Worm (Caenorhabditis elegans) whole organism, early embryonic: ENCODE measurements around the gene sahd-1.

Experiments
- ama-1 ChIP-seq: fragments of 150-350 bp; optimal IDR thresholded peaks from 2 replicates; lab custom pipeline; 2014
- flt-1 ChIP-seq: fragments of 200-800 bp; sonication (Bioruptor generic); IDR thresholded peaks from 2 replicates; pipeline ENCODE4 v1.3.6; 2022; ENCODE audit warnings: missing genetic modification characterization, missing compliant biosample characterization
- sea-1 ChIP-seq: fragments of 200-800 bp; sonication (Bioruptor generic); conservative IDR thresholded peaks from 2 replicates; pipeline ENCODE4 v1.3.6; 2022; ENCODE audit warnings: missing genetic modification characterization, missing compliant biosample characterization

DNA sequence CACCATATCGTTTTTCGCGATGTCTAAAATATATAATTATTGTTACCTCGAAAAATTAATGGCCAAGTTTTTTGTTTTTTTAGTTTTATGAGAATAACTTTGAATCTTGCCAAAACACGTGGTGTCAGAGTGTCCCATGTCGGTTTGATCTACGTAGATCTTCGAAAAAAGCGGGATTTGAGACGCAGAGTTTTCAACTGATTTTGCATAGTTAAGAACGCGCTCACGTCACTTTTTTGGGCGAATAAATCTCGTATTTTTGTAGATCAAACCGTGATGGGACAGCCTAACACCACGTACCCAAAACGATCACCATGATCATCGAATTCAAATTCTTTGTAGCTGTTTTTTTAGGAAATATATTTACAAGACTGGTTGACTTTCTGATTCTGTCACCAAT is 17.2 kb downstream of the sahd-1 start:
- TF ChIP-seq sea-1 (GFP tag; lab: Robert Waterston, UW) (no peak), flt-1 (GFP tag; lab: Robert Waterston, UW) (no peak), ama-1 (lab: Kevin White, UChicago) (no peak)
